Worm (Caenorhabditis elegans) whole organism, L3 larva: ENCODE measurements around the gene mec-7.
A peak's percentile ranks its signal among the peaks of the same experiment; 100 is the strongest.

Experiments
- R02D3.7 ChIP-seq: fragments of 150-350 bp; optimal IDR thresholded peaks from 2 replicates; lab custom pipeline; 2014; ENCODE audit warnings: missing biosample characterization, missing genetic modification characterization
- aly-2 ChIP-seq: fragments of 150-350 bp; optimal IDR thresholded peaks from 2 replicates; lab custom pipeline; 2014; ENCODE audit warnings: missing biosample characterization, missing genetic modification characterization
- ama-1 ChIP-seq: fragments of 150-350 bp; optimal IDR thresholded peaks from 2 replicates; lab custom pipeline; 2018
- ceh-16 ChIP-seq: sonication (generic microtip); optimal IDR thresholded peaks from 2 replicates; lab custom pipeline; 2017; ENCODE audit warnings: missing biosample characterization, missing genetic modification characterization
- ceh-28 ChIP-seq: fragments of 150-350 bp; optimal IDR thresholded peaks from 2 replicates; lab custom pipeline; 2014; ENCODE audit warnings: missing biosample characterization, missing genetic modification reagents, missing genetic modification characterization
- ceh-82 ChIP-seq: fragments of 150-350 bp; optimal IDR thresholded peaks from 2 replicates; lab custom pipeline; 2014; ENCODE audit warnings: missing biosample characterization, missing genetic modification characterization
- egl-27 ChIP-seq: sonication (generic microtip); optimal IDR thresholded peaks from 4 replicates; lab custom pipeline; 2017; ENCODE audit warnings: missing biosample characterization, missing genetic modification reagents, missing genetic modification characterization
- egl-5 ChIP-seq: fragments of 150-350 bp; optimal IDR thresholded peaks from 2 replicates; lab custom pipeline; 2017; ENCODE audit warnings: missing biosample characterization, missing genetic modification reagents, missing genetic modification characterization, inconsistent platforms
- elt-2 ChIP-seq: sonication (generic microtip); optimal IDR thresholded peaks from 2 replicates; lab custom pipeline; 2016; ENCODE audit warnings: missing genetic modification reagents, mild to moderate bottlenecking, missing genetic modification characterization, missing compliant biosample characterization
- elt-3 ChIP-seq, 3 experiments: fragments of 150-350 bp in 1 of 3; sonication (generic microtip) in 2 of 3; optimal IDR thresholded peaks; 2 replicates in 2 of 3; 4 replicates in 1 of 3; lab custom pipeline; 2014 to 2017; ENCODE audit warnings: missing biosample characterization in 3 of 3, missing genetic modification characterization in 3 of 3
- eor-1 ChIP-seq, 2 experiments: fragments of 150-350 bp; optimal IDR thresholded peaks; 2 replicates each; lab custom pipeline; 2014 to 2018; ENCODE audit warnings: missing biosample characterization in 2 of 2, missing genetic modification characterization in 2 of 2
- fkh-10 ChIP-seq: sonication (generic microtip); optimal IDR thresholded peaks from 2 replicates; lab custom pipeline; 2017; ENCODE audit warnings: missing biosample characterization, missing genetic modification reagents, missing genetic modification characterization
- fkh-2 ChIP-seq: fragments of 150-350 bp; optimal IDR thresholded peaks from 2 replicates; lab custom pipeline; 2014; ENCODE audit warnings: missing biosample characterization, missing genetic modification reagents, missing genetic modification characterization
- fos-1 ChIP-seq: fragments of 150-350 bp; optimal IDR thresholded peaks from 2 replicates; lab custom pipeline; 2014; ENCODE audit warnings: missing biosample characterization, missing genetic modification characterization
- hmg-11 ChIP-seq: sonication (generic microtip); optimal IDR thresholded peaks from 2 replicates; lab custom pipeline; 2016; ENCODE audit warnings: missing genetic modification characterization, missing compliant biosample characterization
- jun-1 ChIP-seq: fragments of 150-350 bp; optimal IDR thresholded peaks from 2 replicates; lab custom pipeline; 2014; ENCODE audit warnings: missing biosample characterization, missing genetic modification reagents, missing genetic modification characterization
- lin-15B ChIP-seq: fragments of 150-350 bp; optimal IDR thresholded peaks from 2 replicates; lab custom pipeline; 2014; ENCODE audit warnings: missing biosample characterization, missing genetic modification characterization
- lin-39 ChIP-seq: fragments of 150-350 bp; optimal IDR thresholded peaks from 2 replicates; lab custom pipeline; 2018; ENCODE audit warnings: missing biosample characterization, missing genetic modification reagents, missing genetic modification characterization
- mdl-1 ChIP-seq: fragments of 150-350 bp; optimal IDR thresholded peaks from 2 replicates; lab custom pipeline; 2014; ENCODE audit warnings: missing biosample characterization, missing genetic modification characterization
- mml-1 ChIP-seq: fragments of 150-350 bp; sonication (generic microtip); optimal IDR thresholded peaks from 3 replicates; lab custom pipeline; 2014; ENCODE audit warnings: missing biosample characterization, missing genetic modification characterization
- nfya-1 ChIP-seq: sonication (generic microtip); optimal IDR thresholded peaks from 2 replicates; lab custom pipeline; 2017; ENCODE audit warnings: missing genetic modification characterization, mild to moderate bottlenecking, missing compliant biosample characterization, antibody characterized with exemption, moderate library complexity; ENCODE audit not compliant: insufficient read depth
- nhr-11 ChIP-seq: fragments of 150-350 bp; optimal IDR thresholded peaks from 2 replicates; lab custom pipeline; 2014; ENCODE audit warnings: missing biosample characterization, missing genetic modification characterization
- nhr-12 ChIP-seq: fragments of 150-350 bp; optimal IDR thresholded peaks from 2 replicates; lab custom pipeline; 2014; ENCODE audit warnings: missing biosample characterization, missing genetic modification characterization
- nhr-23 ChIP-seq: fragments of 150-350 bp; optimal IDR thresholded peaks from 2 replicates; lab custom pipeline; 2014; ENCODE audit warnings: missing biosample characterization, missing genetic modification reagents, missing genetic modification characterization
- nhr-25 ChIP-seq: sonication (generic microtip); optimal IDR thresholded peaks from 2 replicates; lab custom pipeline; 2017; ENCODE audit warnings: missing biosample characterization, missing genetic modification characterization
- nhr-28 ChIP-seq: fragments of 150-350 bp; optimal IDR thresholded peaks from 2 replicates; lab custom pipeline; 2014; ENCODE audit warnings: missing biosample characterization, missing genetic modification characterization
- nhr-43 ChIP-seq: sonication (generic microtip); optimal IDR thresholded peaks from 2 replicates; lab custom pipeline; 2016; ENCODE audit warnings: mild to moderate bottlenecking, missing genetic modification characterization, missing compliant biosample characterization; ENCODE audit not compliant: poor library complexity, severe bottlenecking
- nhr-76 ChIP-seq: fragments of 150-350 bp; sonication (generic microtip); optimal IDR thresholded peaks from 5 replicates; lab custom pipeline; 2014; ENCODE audit warnings: missing biosample characterization, missing genetic modification characterization
- nhr-77 ChIP-seq: fragments of 150-350 bp; optimal IDR thresholded peaks from 2 replicates; lab custom pipeline; 2014; ENCODE audit warnings: missing biosample characterization, missing genetic modification characterization
- pha-4 ChIP-seq: fragments of 150-350 bp; optimal IDR thresholded peaks from 2 replicates; lab custom pipeline; 2014; ENCODE audit warnings: missing biosample characterization, missing genetic modification reagents, missing genetic modification characterization
- pqm-1 ChIP-seq: fragments of 150-350 bp; optimal IDR thresholded peaks from 2 replicates; lab custom pipeline; 2017; ENCODE audit warnings: missing biosample characterization, missing genetic modification characterization, inconsistent platforms
- skn-1 ChIP-seq: fragments of 150-350 bp; optimal IDR thresholded peaks from 2 replicates; lab custom pipeline; 2014; ENCODE audit warnings: missing biosample characterization, missing genetic modification characterization
- snpc-4 ChIP-seq: fragments of 150-350 bp; optimal IDR thresholded peaks from 2 replicates; lab custom pipeline; 2014; ENCODE audit warnings: missing biosample characterization, missing genetic modification characterization
- unc-39 ChIP-seq: sonication (generic microtip); optimal IDR thresholded peaks from 4 replicates; lab custom pipeline; 2017; ENCODE audit warnings: missing biosample characterization, missing genetic modification characterization
- unc-62 ChIP-seq: fragments of 150-350 bp; sonication (generic microtip); optimal IDR thresholded peaks from 4 replicates; lab custom pipeline; 2014; ENCODE audit warnings: missing biosample characterization, missing genetic modification reagents, missing genetic modification characterization
- zag-1 ChIP-seq: fragments of 150-350 bp; optimal IDR thresholded peaks from 2 replicates; lab custom pipeline; 2014; ENCODE audit warnings: missing biosample characterization, missing genetic modification characterization

mec-7 gene

DNA sequence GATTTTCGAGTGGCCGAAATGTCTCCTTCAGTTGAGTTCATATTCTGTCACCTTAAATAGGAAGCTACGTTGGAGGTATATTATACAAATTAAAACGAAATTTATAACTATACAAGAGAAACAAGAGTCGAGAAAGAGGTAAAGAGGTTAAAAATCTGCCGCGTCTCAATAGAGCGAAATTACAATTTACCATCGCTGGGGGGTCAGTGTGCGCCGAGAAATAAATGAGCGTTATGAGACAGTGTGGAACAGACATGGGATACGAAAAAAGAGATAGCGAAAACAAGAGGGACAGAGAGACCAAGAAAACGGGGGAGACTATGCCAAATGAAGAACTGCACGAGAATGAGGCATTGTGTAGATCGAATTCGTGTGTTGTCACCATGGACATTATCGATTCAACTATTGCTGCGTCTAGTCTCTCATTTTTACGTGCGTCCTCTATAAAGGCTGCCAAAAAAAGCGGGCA is 11.4 kb upstream of the mec-7 start, which contains the start of gene ZK154.5:
Gene ZK154.5 (minus strand): TSS at position 51 of the 469 bp plus-strand sequence.
- peak; percentile 43 for TF ChIP-seq nhr-23
- no peak for TF ChIP-seq snpc-4
- no peak for TF ChIP-seq elt-3 (tag; optimal IDR thresholded peaks at IDR 0.05; lab: Kevin White, UChicago)
- TF ChIP-seq nhr-43 (tag; lab: Kevin White, UChicago), result peak; percentile 13
- no peak for TF ChIP-seq eor-1 (tag; optimal IDR thresholded peaks at IDR 0.05; lab: Kevin White, UChicago)
- TF ChIP-seq pqm-1 (tag; lab: Kevin White, UChicago), result peak; percentile 6
- TF ChIP-seq nhr-25 (tag; lab: Kevin White, UChicago), result peak; percentile 43
- TF ChIP-seq fos-1 (tag; lab: Kevin White, UChicago), result no peak
- no peak for TF ChIP-seq ceh-82
- peak; percentile 37 for TF ChIP-seq elt-2 (tag; lab: Kevin White, UChicago)
- no peak for TF ChIP-seq mdl-1 (tag; lab: Kevin White, UChicago)
- TF ChIP-seq hmg-11, result peak; percentile 62
- TF ChIP-seq pha-4 (tag; lab: Kevin White, UChicago), result peak; percentile 72
- TF ChIP-seq nhr-76, result no peak
- no peak for TF ChIP-seq aly-2 (tag; lab: Kevin White, UChicago)
- no peak for TF ChIP-seq ceh-16 (tag; lab: Kevin White, UChicago)
- TF ChIP-seq ceh-28 (tag; lab: Kevin White, UChicago), result peak; percentile 45
- peak; percentile 51 for TF ChIP-seq nfya-1
- TF ChIP-seq lin-15B, result peak; percentile 29
- peak; percentile 53 for TF ChIP-seq lin-39

DNA sequence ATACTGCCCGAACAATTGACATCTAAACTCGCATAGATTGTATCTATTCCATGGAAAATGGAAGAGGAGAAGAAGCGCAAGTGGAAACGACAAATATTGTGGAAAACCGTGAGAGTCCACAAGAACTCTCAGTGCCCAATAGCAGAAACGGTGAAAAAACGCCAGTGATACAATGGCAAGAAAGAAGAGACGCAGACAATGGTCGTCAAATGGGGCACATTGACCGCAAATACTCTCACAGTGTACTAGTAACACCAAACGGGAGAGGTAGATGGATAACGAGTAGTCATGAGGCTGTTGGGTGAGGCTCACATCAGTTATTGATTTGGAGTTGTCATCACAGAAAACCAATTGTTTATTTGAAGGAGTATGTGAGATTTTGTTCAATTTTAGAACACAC is 5.9 kb upstream of the mec-7 start, which contains the start of gene ZK154.4:
Gene ZK154.4 (minus strand): TSS at position 27 of the 400 bp plus-strand sequence.
- TF ChIP-seq elt-2 (tag; lab: Kevin White, UChicago), result peak; percentile 36
- TF ChIP-seq elt-3 (tag; optimal IDR thresholded peaks at IDR 0.05; lab: Kevin White, UChicago), result no peak
- TF ChIP-seq unc-39 (tag; lab: Kevin White, UChicago), result no peak
- peak; percentile 51 for TF ChIP-seq lin-39
- TF ChIP-seq mml-1, result no peak
- TF ChIP-seq pha-4 (tag; lab: Kevin White, UChicago), result peak; percentile 91
- no peak for TF ChIP-seq nhr-28 (tag; lab: Kevin White, UChicago)
- TF ChIP-seq fos-1 (tag; lab: Kevin White, UChicago), result no peak
- no peak for TF ChIP-seq nhr-77
- no peak for TF ChIP-seq nhr-11 (tag; lab: Kevin White, UChicago)
- peak; percentile 33 for TF ChIP-seq nhr-43 (tag; lab: Kevin White, UChicago)
- TF ChIP-seq ama-1 (lab: Kevin White, UChicago), result no peak
- TF ChIP-seq ceh-28 (tag; lab: Kevin White, UChicago), result peak; percentile 41
- TF ChIP-seq skn-1, result no peak
- peak; percentile 74 for TF ChIP-seq nfya-1
- no peak for TF ChIP-seq jun-1 (tag; lab: Kevin White, UChicago)
- no peak for TF ChIP-seq fkh-2 (tag; lab: Kevin White, UChicago)
- TF ChIP-seq R02D3.7 (tag; lab: Kevin White, UChicago), result no peak
- peak; percentile 77 for TF ChIP-seq hmg-11
- TF ChIP-seq mdl-1 (tag; lab: Kevin White, UChicago), result no peak
- TF ChIP-seq pqm-1 (tag; lab: Kevin White, UChicago), result no peak
- TF ChIP-seq nhr-12 (tag; lab: Kevin White, UChicago), result no peak
- no peak for TF ChIP-seq egl-27 (tag; lab: Kevin White, UChicago)
- TF ChIP-seq unc-62, result no peak
- peak; percentile 25 for TF ChIP-seq egl-5 (tag; lab: Kevin White, UChicago)
- TF ChIP-seq fkh-10, result no peak
- peak; percentile 11 for TF ChIP-seq lin-15B

DNA sequence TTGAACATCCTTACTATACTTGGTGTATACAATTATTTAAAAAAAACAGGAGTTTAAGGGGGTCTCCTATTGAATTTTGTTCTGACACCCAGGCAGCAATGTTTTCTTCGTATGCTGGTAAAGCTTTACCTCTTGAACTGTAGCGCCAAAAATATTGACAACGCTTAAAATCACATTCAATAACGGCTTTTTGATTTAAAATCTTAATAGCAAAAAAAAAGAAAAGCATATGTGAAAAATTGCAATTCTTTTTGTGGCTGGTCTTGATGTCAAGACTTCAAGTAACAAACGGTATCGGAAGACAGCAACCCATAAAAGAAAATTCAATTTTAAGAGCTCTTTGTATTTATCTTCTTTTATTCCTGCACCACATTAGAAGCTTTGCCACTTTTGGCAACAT is 5.3 kb upstream of the mec-7 start:
- TF ChIP-seq zag-1 (no peak), nhr-77 (no peak), unc-39 (tag; lab: Kevin White, UChicago) (no peak), snpc-4 (no peak), skn-1 (no peak)

DNA sequence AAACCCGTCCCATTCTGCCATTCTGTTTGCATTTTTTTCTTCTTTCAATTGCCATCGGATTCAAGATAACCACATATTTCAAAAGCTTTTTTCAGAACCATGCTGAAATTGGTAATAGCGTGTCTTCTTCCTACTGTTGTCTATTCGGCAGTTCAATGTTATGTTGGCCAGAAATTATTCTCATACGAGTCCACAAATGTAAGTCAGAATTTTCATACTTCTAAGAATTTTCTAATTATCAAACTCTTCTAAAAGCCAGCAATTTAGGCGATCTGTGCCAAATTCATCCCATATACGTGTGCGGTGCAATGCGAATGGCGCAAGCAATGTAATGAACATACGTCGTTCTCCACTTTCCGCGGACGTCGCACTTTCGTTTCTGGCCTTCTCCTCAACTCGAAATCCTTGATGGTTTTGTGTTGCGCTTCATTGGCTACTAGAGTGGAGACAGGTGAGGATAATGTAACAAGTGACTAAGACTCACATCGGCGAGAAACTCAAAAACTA is 3.1 kb upstream of the mec-7 start, which contains the start of gene ZK154.1:
Gene ZK154.1 (plus strand): TSS at position 51 of the 507 bp plus-strand sequence.
- TF ChIP-seq ceh-82, result no peak
